Worm (Caenorhabditis elegans) whole organism, young adult: ENCODE results near the gene T04F3.3.

Source experiments
- B0035.1 ChIP-seq: sonication (generic microtip); optimal IDR thresholded peaks from 2 replicates; lab custom pipeline; 2016; ENCODE audit warnings: missing genetic modification characterization, mild to moderate bottlenecking, missing compliant biosample characterization, missing genotype, missing genetic modification reagents
- C06A6.2 ChIP-seq: fragments of 200-800 bp; sonication (Bioruptor generic); conservative IDR thresholded peaks from 2 replicates; pipeline ENCODE4 v1.3.6; 2022; ENCODE audit warnings: missing genetic modification characterization, missing compliant biosample characterization
- C17E4.6 ChIP-seq: fragments of 200-800 bp; sonication (Bioruptor generic); IDR thresholded peaks from 2 replicates; pipeline ENCODE4 v1.3.6; 2022; ENCODE audit warnings: missing genetic modification reagents, missing genetic modification characterization, missing compliant biosample characterization
- F22D6.2 ChIP-seq: sonication (generic microtip); optimal IDR thresholded peaks from 2 replicates; lab custom pipeline; 2016; ENCODE audit warnings: mild to moderate bottlenecking, missing genetic modification characterization, missing compliant biosample characterization
- F33H1.4 ChIP-seq: fragments of 200-800 bp; sonication (Bioruptor generic); IDR thresholded peaks from 2 replicates; pipeline ENCODE4 v1.3.6; 2022; ENCODE audit warnings: missing genetic modification reagents, missing genetic modification characterization, missing compliant biosample characterization
- K11D2.4 ChIP-seq: fragments of 200-800 bp; sonication (Bioruptor generic); IDR thresholded peaks from 2 replicates; pipeline ENCODE4 v1.3.6; 2022; ENCODE audit warnings: missing genetic modification reagents, missing genetic modification characterization, missing compliant biosample characterization
- Y95B8A.8 ChIP-seq: fragments of 200-800 bp; sonication (Bioruptor generic); IDR thresholded peaks from 2 replicates; pipeline ENCODE4 v1.3.6; 2022; ENCODE audit warnings: missing genetic modification reagents, missing genetic modification characterization, missing compliant biosample characterization
- ama-1 ChIP-seq, 3 experiments: fragments of 150-350 bp in 1 of 3; sonication (generic microtip) in 2 of 3; optimal IDR thresholded peaks; 2 replicates each; lab custom pipeline; 2014 to 2018; ENCODE audit warnings: missing biosample characterization in 2 of 3, missing genetic modification characterization in 2 of 3, missing genetic modification reagents in 2 of 3
- atf-7 ChIP-seq: sonication (generic microtip); optimal IDR thresholded peaks from 2 replicates; lab custom pipeline; 2017; ENCODE audit warnings: mild to moderate bottlenecking, missing genetic modification characterization, missing compliant biosample characterization
- attf-5 ChIP-seq: fragments of 200-800 bp; sonication (Bioruptor generic); optimal IDR thresholded peaks from 2 replicates; lab custom pipeline; 2018; ENCODE audit warnings: mild to moderate bottlenecking, missing genetic modification characterization, missing compliant biosample characterization
- cebp-1 ChIP-seq, 2 experiments: fragments of 200-800 bp in 1 of 2; sonication (Bioruptor generic) in 1 of 2; sonication (generic microtip) in 1 of 2; IDR thresholded peaks in 1 of 2; optimal IDR thresholded peaks in 1 of 2; 2 replicates each; pipeline versions ENCODE4 v1.3.6 to Lab custom; 2017 to 2022; ENCODE audit warnings: missing compliant biosample characterization in 2 of 2, missing genetic modification characterization in 2 of 2, mild to moderate bottlenecking in 1 of 2, missing genetic modification reagents in 1 of 2, moderate library complexity in 1 of 2
- ceh-100 ChIP-seq: fragments of 200-800 bp; sonication (Bioruptor generic); IDR thresholded peaks from 2 replicates; pipeline ENCODE4 v1.3.6; 2022; ENCODE audit warnings: missing genetic modification reagents, missing genetic modification characterization, missing compliant biosample characterization
- ceh-58 ChIP-seq: fragments of 200-800 bp; sonication (Bioruptor generic); IDR thresholded peaks from 2 replicates; pipeline ENCODE4 v1.3.6; 2022; ENCODE audit warnings: missing genetic modification characterization, missing compliant biosample characterization
- ceh-79 ChIP-seq: sonication (generic microtip); optimal IDR thresholded peaks from 2 replicates; lab custom pipeline; 2017; ENCODE audit warnings: mild to moderate bottlenecking, missing genetic modification characterization, missing compliant biosample characterization
- chd-7 ChIP-seq: sonication (generic microtip); optimal IDR thresholded peaks from 2 replicates; lab custom pipeline; 2016; ENCODE audit warnings: mild to moderate bottlenecking, missing genetic modification characterization, moderate library complexity, missing compliant biosample characterization
- die-1 ChIP-seq: sonication (generic microtip); optimal IDR thresholded peaks from 2 replicates; lab custom pipeline; 2016; ENCODE audit warnings: missing genotype, mild to moderate bottlenecking, missing genetic modification characterization, missing compliant biosample characterization
- ekl-4 ChIP-seq: fragments of 200-800 bp; sonication (Bioruptor generic); IDR thresholded peaks from 2 replicates; pipeline ENCODE4 v1.3.6; 2022; ENCODE audit warnings: missing genetic modification reagents, missing genetic modification characterization, missing compliant biosample characterization
- him-1 ChIP-seq: sonication (generic microtip); optimal IDR thresholded peaks from 2 replicates; lab custom pipeline; 2016; ENCODE audit warnings: missing genotype, missing genetic modification reagents, missing genetic modification characterization, missing compliant biosample characterization
- hsf-1 ChIP-seq: fragments of 200-800 bp; sonication (Bioruptor generic); IDR thresholded peaks from 2 replicates; pipeline ENCODE4 v1.3.6; 2022; ENCODE audit warnings: missing genetic modification reagents, missing genetic modification characterization, missing compliant biosample characterization
- let-607 ChIP-seq, 2 experiments: fragments of 200-800 bp in 1 of 2; sonication (Bioruptor generic) in 1 of 2; sonication (generic microtip) in 1 of 2; optimal IDR thresholded peaks; 2 replicates each; lab custom pipeline; 2016 to 2018; ENCODE audit warnings: mild to moderate bottlenecking in 2 of 2, missing compliant biosample characterization in 2 of 2, missing genetic modification characterization in 2 of 2, moderate library complexity in 2 of 2, missing genotype in 1 of 2
- lin-26 ChIP-seq: fragments of 200-800 bp; sonication (Bioruptor generic); IDR thresholded peaks from 2 replicates; pipeline ENCODE4 v1.3.6; 2022; ENCODE audit warnings: missing genetic modification reagents, missing genetic modification characterization, missing compliant biosample characterization
- lin-40 ChIP-seq: sonication (generic microtip); optimal IDR thresholded peaks from 2 replicates; lab custom pipeline; 2016; ENCODE audit warnings: missing genetic modification characterization, mild to moderate bottlenecking, missing compliant biosample characterization, missing genotype, missing genetic modification reagents
- lsy-27 ChIP-seq: sonication (generic microtip); optimal IDR thresholded peaks from 2 replicates; lab custom pipeline; 2017; ENCODE audit warnings: missing genetic modification characterization, mild to moderate bottlenecking, missing compliant biosample characterization, antibody characterized with exemption, missing genotype, borderline replicate concordance; ENCODE audit not compliant: insufficient read depth
- madf-3 ChIP-seq: fragments of 200-800 bp; sonication (Bioruptor generic); IDR thresholded peaks from 2 replicates; pipeline ENCODE4 v1.3.6; 2022; ENCODE audit warnings: missing genetic modification reagents, missing genetic modification characterization, missing compliant biosample characterization
- madf-6 ChIP-seq: fragments of 200-800 bp; sonication (Bioruptor generic); IDR thresholded peaks from 2 replicates; pipeline ENCODE4 v1.3.6; 2022; ENCODE audit warnings: missing genetic modification reagents, missing genetic modification characterization, missing compliant biosample characterization
- nhr-179 ChIP-seq: sonication (generic microtip); optimal IDR thresholded peaks from 2 replicates; lab custom pipeline; 2016; ENCODE audit warnings: mild to moderate bottlenecking, missing genetic modification characterization, missing compliant biosample characterization
- nhr-80 ChIP-seq: sonication (generic microtip); optimal IDR thresholded peaks from 2 replicates; lab custom pipeline; 2016; ENCODE audit warnings: missing genetic modification characterization, missing compliant biosample characterization
- nhr-90 ChIP-seq: sonication (generic microtip); optimal IDR thresholded peaks from 2 replicates; lab custom pipeline; 2016; ENCODE audit warnings: missing genotype, mild to moderate bottlenecking, missing genetic modification characterization, missing compliant biosample characterization
- pbrm-1 ChIP-seq: fragments of 200-800 bp; sonication (Bioruptor generic); IDR thresholded peaks from 2 replicates; pipeline ENCODE4 v1.3.6; 2022; ENCODE audit warnings: missing genetic modification reagents, missing genetic modification characterization, missing compliant biosample characterization
- rec-8 ChIP-seq, 2 experiments: sonication (generic microtip); optimal IDR thresholded peaks; 2 replicates each; lab custom pipeline; 2016; ENCODE audit warnings: mild to moderate bottlenecking in 2 of 2, missing genetic modification characterization in 2 of 2, missing genetic modification reagents in 2 of 2, missing genotype in 2 of 2, missing biosample characterization in 1 of 2, missing compliant biosample characterization in 1 of 2, moderate library complexity in 1 of 2
- snpc-1.3 ChIP-seq: sonication (generic microtip); optimal IDR thresholded peaks from 2 replicates; lab custom pipeline; 2017; ENCODE audit warnings: missing genetic modification characterization, mild to moderate bottlenecking, missing compliant biosample characterization, antibody characterized with exemption, moderate library complexity, missing genotype, missing genetic modification reagents; ENCODE audit not compliant: insufficient read depth
- somi-1 ChIP-seq: fragments of 200-800 bp; sonication (Bioruptor generic); optimal IDR thresholded peaks from 2 replicates; lab custom pipeline; 2018; ENCODE audit warnings: mild to moderate bottlenecking, missing genetic modification characterization, missing compliant biosample characterization
- tbp1 ChIP-seq: fragments of 200-800 bp; sonication (Bioruptor generic); optimal IDR thresholded peaks from 2 replicates; lab custom pipeline; 2018; ENCODE audit warnings: mild to moderate bottlenecking, missing genetic modification characterization, missing compliant biosample characterization
- unc-130 ChIP-seq: sonication (generic microtip); optimal IDR thresholded peaks from 2 replicates; lab custom pipeline; 2016; ENCODE audit warnings: missing genetic modification reagents, missing genetic modification characterization, missing compliant biosample characterization
- zfh-2 ChIP-seq: fragments of 200-800 bp; sonication (Bioruptor generic); conservative IDR thresholded peaks from 2 replicates; pipeline ENCODE4 v1.3.6; 2022; ENCODE audit warnings: missing genetic modification reagents, missing genetic modification characterization, missing compliant biosample characterization
- ztf-26 ChIP-seq: sonication (generic microtip); optimal IDR thresholded peaks from 2 replicates; lab custom pipeline; 2017; ENCODE audit warnings: missing genetic modification characterization, missing compliant biosample characterization

Gene T04F3.3

ce11 chrV:11800486-11800885 is 41.8 kb downstream of the T04F3.3 start:
- TF ChIP-seq F22D6.2 (tag; lab: Kevin White, UChicago) = no peak
- no peak for TF ChIP-seq ceh-58 (GFP tag; lab: Robert Waterston, UW)
- no peak for TF ChIP-seq ceh-79 (tag; lab: Kevin White, UChicago)

- TF ChIP-seq attf-5 (GFP tag; lab: Kevin White, UChicago) (no peak), F33H1.4 (GFP tag; lab: Robert Waterston, UW) (no peak), rec-8 (tag; optimal IDR thresholded peaks at IDR 0.05; lab: Kevin White, UChicago) (no peak), ztf-26 (peak; percentile 12), hsf-1 (GFP tag; lab: Robert Waterston, UW) (no peak), lin-40 (tag; lab: Kevin White, UChicago) (peak; percentile 21), cebp-1 (GFP tag; IDR thresholded peaks at IDR 0.05; lab: Robert Waterston, UW) (no peak), cebp-1 (tag; optimal IDR thresholded peaks at IDR 0.05; lab: Kevin White, UChicago) (peak; percentile 39)
Measured at ce11 chrV:11801076-11801849, 42.5 kb downstream of the T04F3.3 start.

- no peak for TF ChIP-seq cebp-1 (GFP tag; IDR thresholded peaks at IDR 0.05; lab: Robert Waterston, UW)
- peak; percentile 28 for TF ChIP-seq cebp-1 (tag; optimal IDR thresholded peaks at IDR 0.05; lab: Kevin White, UChicago)
- TF ChIP-seq tbp1 (GFP tag; lab: Kevin White, UChicago) = peak; percentile 15
- no peak for TF ChIP-seq unc-130 (GFP tag; lab: Kevin White, UChicago)
- TF ChIP-seq ztf-26 = peak; percentile 91
- TF ChIP-seq atf-7 (tag; lab: Kevin White, UChicago) = peak; percentile 59
- peak; percentile 58; the same call in 1 of the 2 replicates for TF ChIP-seq lin-26 (GFP tag; lab: Robert Waterston, UW)
- peak in 1 of 2 experiments; percentile 24 for TF ChIP-seq let-607 (tag; optimal IDR thresholded peaks at IDR 0.05; lab: Kevin White, UChicago)
- TF ChIP-seq chd-7 (tag; lab: Kevin White, UChicago) = peak; percentile 37
- TF ChIP-seq lin-40 (tag; lab: Kevin White, UChicago) = peak; percentile 76
- no peak for TF ChIP-seq Y95B8A.8 (GFP tag; lab: Robert Waterston, UW)
- TF ChIP-seq ekl-4 = no peak
- TF ChIP-seq die-1 (tag; lab: Kevin White, UChicago) = peak; percentile 51
- peak; percentile 49; the same call in 1 of the 2 replicates for TF ChIP-seq K11D2.4 (GFP tag; lab: Robert Waterston, UW)
- peak; percentile 60; the same call in 1 of the 2 replicates for TF ChIP-seq C06A6.2 (GFP tag; lab: Robert Waterston, UW)
- peak; percentile 63 for TF ChIP-seq nhr-80 (tag; lab: Kevin White, UChicago)
- peak; percentile 95 for TF ChIP-seq somi-1 (GFP tag; lab: Kevin White, UChicago)
- peak; percentile 4 for TF ChIP-seq F22D6.2 (tag; lab: Kevin White, UChicago)
- no peak for TF ChIP-seq ceh-58 (GFP tag; lab: Robert Waterston, UW)
Measured at ce11 chrV:11802508-11802907, 43.8 kb downstream of the T04F3.3 start.

ce11 chrV:11803518-11803994 is 44.8 kb downstream of the T04F3.3 start:
- TF ChIP-seq lsy-27 (tag; lab: Kevin White, UChicago) = no peak
- peak; percentile 24 for TF ChIP-seq die-1 (tag; lab: Kevin White, UChicago)
- TF ChIP-seq ztf-26 = peak; percentile 60
- TF ChIP-seq lin-40 (tag; lab: Kevin White, UChicago) = peak; percentile 49
- TF ChIP-seq nhr-80 (tag; lab: Kevin White, UChicago) = peak; percentile 3
- peak; percentile 88 for TF ChIP-seq somi-1 (GFP tag; lab: Kevin White, UChicago)
- TF ChIP-seq attf-5 (GFP tag; lab: Kevin White, UChicago) = no peak

- TF ChIP-seq madf-6 = no peak
- TF ChIP-seq nhr-179 (tag; lab: Kevin White, UChicago) = no peak
- TF ChIP-seq snpc-1.3 (tag; lab: Kevin White, UChicago) = no peak
- no peak for TF ChIP-seq madf-3 (GFP tag; lab: Robert Waterston, UW)
- no peak for TF ChIP-seq pbrm-1 (GFP tag; lab: Robert Waterston, UW)
- no peak for TF ChIP-seq C17E4.6
- no peak for TF ChIP-seq zfh-2 (GFP tag; lab: Robert Waterston, UW)
- no peak for TF ChIP-seq ama-1 (optimal IDR thresholded peaks at IDR 0.05; lab: Kevin White, UChicago)
- TF ChIP-seq ama-1 (GFP tag; optimal IDR thresholded peaks at IDR 0.05; lab: Kevin White, UChicago) = no peak
- TF ChIP-seq nhr-90 (tag; lab: Kevin White, UChicago) = no peak
- TF ChIP-seq ceh-100 (GFP tag; lab: Robert Waterston, UW) = no peak
- no peak for TF ChIP-seq B0035.1 (tag; lab: Kevin White, UChicago)
- no peak for TF ChIP-seq lin-26 (GFP tag; lab: Robert Waterston, UW)
- no peak for TF ChIP-seq him-1
Measured at ce11 chrV:11809935-11810334, 51.2 kb downstream of the T04F3.3 start.
